Worm (Caenorhabditis elegans) whole organism, L1 larva: ENCODE data around the gene F13D11.3.

ENCODE experiments used
- C04F5.9 ChIP-seq: sonication (generic microtip); optimal IDR thresholded peaks from 2 replicates; lab custom pipeline; 2016; ENCODE audit warnings: missing genetic modification characterization, missing compliant biosample characterization
- Y116A8C.19 ChIP-seq: sonication (generic microtip); optimal IDR thresholded peaks from 2 replicates; lab custom pipeline; 2016; ENCODE audit warnings: missing compliant biosample characterization, missing genetic modification characterization, borderline replicate concordance
- aha-1 ChIP-seq: fragments of 150-350 bp; optimal IDR thresholded peaks from 2 replicates; lab custom pipeline; 2014; ENCODE audit warnings: missing biosample characterization, missing genetic modification characterization
- aly-2 ChIP-seq: fragments of 150-350 bp; optimal IDR thresholded peaks from 2 replicates; lab custom pipeline; 2014; ENCODE audit warnings: missing biosample characterization, missing genetic modification characterization
- blmp-1 ChIP-seq: fragments of 150-350 bp; optimal IDR thresholded peaks from 2 replicates; lab custom pipeline; 2014; ENCODE audit warnings: missing biosample characterization, missing genetic modification characterization
- ceh-8 ChIP-seq: fragments of 200-800 bp; sonication (Bioruptor generic); optimal IDR thresholded peaks from 2 replicates; lab custom pipeline; 2018; ENCODE audit warnings: mild to moderate bottlenecking, missing genetic modification characterization, moderate library complexity, missing compliant biosample characterization
- ceh-90 ChIP-seq: sonication (generic microtip); optimal IDR thresholded peaks from 2 replicates; lab custom pipeline; 2016; ENCODE audit warnings: missing genetic modification characterization, missing compliant biosample characterization
- dpl-1 ChIP-seq, 3 experiments: fragments of 150-350 bp in 2 of 3; sonication (generic microtip) in 1 of 3; optimal IDR thresholded peaks; 2 replicates each; lab custom pipeline; 2014 to 2017; ENCODE audit warnings: missing biosample characterization in 3 of 3, missing genetic modification characterization in 3 of 3, missing genetic modification reagents in 3 of 3
- dsc-1 ChIP-seq: sonication (generic microtip); optimal IDR thresholded peaks from 2 replicates; lab custom pipeline; 2016; ENCODE audit warnings: mild to moderate bottlenecking, missing genetic modification characterization, missing compliant biosample characterization
- efl-1 ChIP-seq, 4 experiments: fragments of 150-350 bp; optimal IDR thresholded peaks in 3 of 4; peaks in 1 of 4; 1 replicate in 1 of 4; 2 replicates in 3 of 4; lab custom pipeline; 2014; ENCODE audit warnings: missing biosample characterization in 2 of 4, missing genetic modification characterization in 2 of 4, missing genetic modification reagents in 2 of 4
- fkh-8 ChIP-seq: sonication (generic microtip); optimal IDR thresholded peaks from 2 replicates; lab custom pipeline; 2016; ENCODE audit warnings: mild to moderate bottlenecking, missing genetic modification characterization, missing compliant biosample characterization
- fos-1 ChIP-seq: fragments of 150-350 bp; optimal IDR thresholded peaks from 2 replicates; lab custom pipeline; 2014; ENCODE audit warnings: missing biosample characterization, missing genetic modification characterization
- hlh-4 ChIP-seq: sonication (generic microtip); optimal IDR thresholded peaks from 2 replicates; lab custom pipeline; 2016; ENCODE audit warnings: mild to moderate bottlenecking, missing genetic modification characterization, missing compliant biosample characterization
- hpl-2 ChIP-seq: fragments of 150-350 bp; optimal IDR thresholded peaks from 2 replicates; lab custom pipeline; 2014; ENCODE audit warnings: missing biosample characterization, missing genetic modification reagents, missing genetic modification characterization
- isw-1 ChIP-seq: fragments of 200-800 bp; sonication (Bioruptor generic); IDR thresholded peaks from 2 replicates; pipeline ENCODE4 v1.3.6; 2022; ENCODE audit warnings: missing genetic modification characterization, missing compliant biosample characterization
- jun-1 ChIP-seq: fragments of 150-350 bp; optimal IDR thresholded peaks from 2 replicates; lab custom pipeline; 2014; ENCODE audit warnings: missing biosample characterization, missing genetic modification reagents, missing genetic modification characterization
- lin-14 ChIP-seq: fragments of 200-800 bp; sonication (Bioruptor generic); optimal IDR thresholded peaks from 2 replicates; lab custom pipeline; 2018; ENCODE audit warnings: mild to moderate bottlenecking, missing genetic modification characterization, moderate library complexity, missing compliant biosample characterization
- lin-35 ChIP-seq, 2 experiments: fragments of 150-350 bp; optimal IDR thresholded peaks; 2 replicates each; lab custom pipeline; 2014; ENCODE audit warnings: missing biosample characterization in 2 of 2, missing genetic modification characterization in 2 of 2, missing genetic modification reagents in 2 of 2
- lir-3 ChIP-seq: sonication (generic microtip); optimal IDR thresholded peaks from 2 replicates; lab custom pipeline; 2016; ENCODE audit warnings: mild to moderate bottlenecking, missing genetic modification characterization, moderate library complexity, missing compliant biosample characterization; ENCODE audit not compliant: poor library complexity
- mab-9 ChIP-seq: fragments of 200-800 bp; sonication (Bioruptor generic); IDR thresholded peaks from 2 replicates; pipeline ENCODE4 v1.3.6; 2022; ENCODE audit warnings: missing genetic modification reagents, missing genetic modification characterization, missing compliant biosample characterization
- mdl-1 ChIP-seq, 2 experiments: fragments of 150-350 bp; optimal IDR thresholded peaks; 2 replicates each; lab custom pipeline; 2014 to 2017; ENCODE audit warnings: missing biosample characterization in 2 of 2, missing genetic modification characterization in 2 of 2, inconsistent platforms in 1 of 2
- mef-2 ChIP-seq: fragments of 150-350 bp; optimal IDR thresholded peaks from 2 replicates; lab custom pipeline; 2014; ENCODE audit warnings: missing biosample characterization, missing genetic modification characterization
- nhr-11 ChIP-seq: fragments of 150-350 bp; optimal IDR thresholded peaks from 2 replicates; lab custom pipeline; 2014; ENCODE audit warnings: missing biosample characterization, missing genetic modification characterization
- nhr-20 ChIP-seq: sonication (generic microtip); optimal IDR thresholded peaks from 2 replicates; lab custom pipeline; 2016; ENCODE audit warnings: mild to moderate bottlenecking, missing genetic modification characterization, missing compliant biosample characterization
- nhr-84 ChIP-seq: sonication (generic microtip); optimal IDR thresholded peaks from 2 replicates; lab custom pipeline; 2017; ENCODE audit warnings: missing biosample characterization, missing genetic modification characterization
- nhr-85 ChIP-seq: sonication (generic microtip); peaks from one replicate; lab custom pipeline; 2016; ENCODE audit warnings: missing genetic modification characterization, inconsistent platforms, missing compliant biosample characterization
- pag-3 ChIP-seq: sonication (generic microtip); optimal IDR thresholded peaks from 2 replicates; lab custom pipeline; 2017; ENCODE audit warnings: missing genetic modification characterization, mild to moderate bottlenecking, missing compliant biosample characterization, antibody characterized with exemption, borderline replicate concordance; ENCODE audit not compliant: insufficient read depth
- pqm-1 ChIP-seq: sonication (generic microtip); optimal IDR thresholded peaks from 3 replicates; lab custom pipeline; 2017; ENCODE audit warnings: missing biosample characterization, missing genetic modification characterization
- skn-1 ChIP-seq: fragments of 150-350 bp; optimal IDR thresholded peaks from 2 replicates; lab custom pipeline; 2014; ENCODE audit warnings: missing biosample characterization, missing genetic modification characterization
- snu-23 ChIP-seq: sonication (generic microtip); optimal IDR thresholded peaks from 2 replicates; lab custom pipeline; 2016; ENCODE audit warnings: missing genetic modification characterization, missing compliant biosample characterization
- sptf-1 ChIP-seq: fragments of 150-350 bp; optimal IDR thresholded peaks from 2 replicates; lab custom pipeline; 2014; ENCODE audit warnings: missing biosample characterization, missing genetic modification characterization
- tbx-2 ChIP-seq: sonication (generic microtip); optimal IDR thresholded peaks from 2 replicates; lab custom pipeline; 2016; ENCODE audit warnings: missing genetic modification characterization, missing compliant biosample characterization
- tlp-1 ChIP-seq: fragments of 150-350 bp; optimal IDR thresholded peaks from 2 replicates; lab custom pipeline; 2014; ENCODE audit warnings: missing biosample characterization, missing genetic modification characterization
- unc-130 ChIP-seq: fragments of 150-350 bp; optimal IDR thresholded peaks from 2 replicates; lab custom pipeline; 2017; ENCODE audit warnings: missing biosample characterization, missing genetic modification characterization, inconsistent platforms
- unc-62 ChIP-seq: fragments of 150-350 bp; optimal IDR thresholded peaks from 2 replicates; lab custom pipeline; 2014; ENCODE audit warnings: missing biosample characterization, missing genetic modification reagents, missing genetic modification characterization
- unc-86 ChIP-seq: sonication (generic microtip); optimal IDR thresholded peaks from 2 replicates; lab custom pipeline; 2016; ENCODE audit warnings: missing genetic modification characterization, missing compliant biosample characterization
- unc-98 ChIP-seq: fragments of 200-800 bp; sonication (Bioruptor generic); IDR thresholded peaks from 2 replicates; pipeline ENCODE4 v1.3.6; 2022; ENCODE audit warnings: missing genetic modification characterization, missing compliant biosample characterization
- vab-15 ChIP-seq: sonication (generic microtip); optimal IDR thresholded peaks from 2 replicates; lab custom pipeline; 2017; ENCODE audit warnings: missing genotype, mild to moderate bottlenecking, missing genetic modification characterization, missing compliant biosample characterization
- zag-1 ChIP-seq: fragments of 150-350 bp; optimal IDR thresholded peaks from 2 replicates; lab custom pipeline; 2014; ENCODE audit warnings: missing biosample characterization, missing genetic modification characterization
- ztf-4 ChIP-seq: fragments of 150-350 bp; optimal IDR thresholded peaks from 2 replicates; lab custom pipeline; 2014; ENCODE audit warnings: missing biosample characterization, missing genetic modification characterization

The F13D11.3 gene

DNA sequence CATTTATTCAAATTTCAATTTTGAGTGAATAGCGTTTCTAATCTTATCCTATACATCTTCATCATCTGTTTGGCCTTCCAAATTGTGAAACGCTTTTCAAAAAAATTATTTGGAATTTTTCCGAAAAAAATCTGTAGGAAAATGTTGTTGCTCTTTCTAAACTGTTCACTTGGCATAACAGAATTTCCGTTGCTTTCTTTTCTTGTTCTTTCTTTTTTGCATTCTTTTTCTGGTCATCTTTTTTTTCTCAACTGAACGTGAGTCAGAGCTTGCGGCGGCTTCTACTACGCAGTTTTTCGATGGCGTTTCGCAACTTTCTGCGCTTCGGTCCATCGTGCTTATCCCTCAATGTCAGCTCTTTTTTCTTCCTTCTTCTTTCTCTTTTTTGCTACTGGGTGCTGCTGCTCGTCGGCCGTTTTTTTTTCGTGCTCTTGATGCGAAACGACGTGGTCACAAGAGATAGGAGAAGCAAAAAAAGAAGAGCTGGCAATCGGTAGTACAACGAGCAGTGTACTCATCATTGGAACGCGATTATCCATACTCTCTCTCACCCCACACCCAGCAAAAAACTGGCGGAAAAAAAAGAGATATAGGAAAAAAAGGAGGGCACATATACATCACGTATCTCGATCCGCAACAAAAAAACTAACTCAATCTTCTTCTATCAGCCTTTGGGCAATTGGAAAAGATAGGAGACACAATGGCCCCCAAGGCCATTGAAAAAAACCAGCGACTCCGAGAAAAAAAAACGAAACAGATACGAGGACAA is 14.2 kb upstream of the F13D11.3 start (continued):
- TF ChIP-seq hpl-2 (no peak), lin-14 (GFP tag; lab: Kevin White, UChicago) (peak; percentile 93), ceh-90 (tag; lab: Kevin White, UChicago) (no peak), nhr-11 (tag; lab: Kevin White, UChicago) (no peak), unc-86 (tag; lab: Kevin White, UChicago) (no peak), unc-62 (GFP tag; lab: Kevin White, UChicago) (no peak), snu-23 (GFP tag; lab: Kevin White, UChicago) (peak; percentile 37), blmp-1 (tag; lab: Kevin White, UChicago) (peak; percentile 2), tbx-2 (peak; percentile 38), nhr-20 (tag; lab: Kevin White, UChicago) (no peak), skn-1 (tag; lab: Kevin White, UChicago) (no peak), hlh-4 (tag; lab: Kevin White, UChicago) (no peak), Y116A8C.19 (tag; lab: Kevin White, UChicago) (no peak), pag-3 (tag; lab: Kevin White, UChicago) (no peak), nhr-84 (tag; lab: Kevin White, UChicago) (no peak), tlp-1 (tag; lab: Kevin White, UChicago) (no peak), zag-1 (no peak), lir-3 (tag; lab: Kevin White, UChicago) (no peak), C04F5.9 (no peak), isw-1 (GFP tag; lab: Robert Waterston, UW) (no peak), unc-98 (no peak), mef-2 (no peak), dsc-1 (peak; percentile 57), fkh-8 (no peak), unc-130 (tag; lab: Kevin White, UChicago) (no peak), fos-1 (tag; lab: Kevin White, UChicago) (no peak), vab-15 (tag; lab: Kevin White, UChicago) (no peak), efl-1 (optimal IDR thresholded peaks at IDR 0.05; lab: Kevin White, UChicago) (no peak), efl-1 (GFP tag; optimal IDR thresholded peaks at IDR 0.05 in 1 of 2; lab: Kevin White, UChicago) (peak in 1 of 2 experiments; percentile 81), mab-9 (GFP tag; lab: Robert Waterston, UW) (no peak), aha-1 (no peak), jun-1 (tag; lab: Kevin White, UChicago) (no peak), pqm-1 (no peak), aly-2 (no peak)

DNA sequence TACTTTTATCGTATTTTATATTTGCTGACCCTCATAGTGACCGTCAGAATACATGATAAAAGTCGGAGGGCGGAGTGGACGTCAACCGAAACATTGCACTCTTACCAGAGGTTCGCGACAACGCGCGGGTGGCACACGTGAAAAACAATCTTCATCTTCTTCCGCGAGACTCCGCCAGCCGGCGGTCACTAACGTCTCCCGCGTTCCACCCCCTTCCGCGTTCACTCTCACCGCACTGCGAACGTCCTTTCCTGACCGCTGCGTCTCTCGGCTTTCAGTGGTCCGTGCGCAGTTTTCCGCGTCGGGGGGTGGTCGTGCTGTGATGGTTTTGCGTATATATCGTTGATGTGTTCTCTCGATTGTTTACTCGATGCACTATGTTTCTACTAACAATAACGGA is 12.5 kb upstream of the F13D11.3 start:
- TF ChIP-seq nhr-85 (tag; lab: Kevin White, UChicago) (peak; percentile 33), efl-1 (optimal IDR thresholded peaks at IDR 0.05; lab: Kevin White, UChicago) (no peak), efl-1 (GFP tag; optimal IDR thresholded peaks at IDR 0.05 in 1 of 2; lab: Kevin White, UChicago) (peak in 1 of 2 experiments; percentile 39), aha-1 (no peak)

DNA sequence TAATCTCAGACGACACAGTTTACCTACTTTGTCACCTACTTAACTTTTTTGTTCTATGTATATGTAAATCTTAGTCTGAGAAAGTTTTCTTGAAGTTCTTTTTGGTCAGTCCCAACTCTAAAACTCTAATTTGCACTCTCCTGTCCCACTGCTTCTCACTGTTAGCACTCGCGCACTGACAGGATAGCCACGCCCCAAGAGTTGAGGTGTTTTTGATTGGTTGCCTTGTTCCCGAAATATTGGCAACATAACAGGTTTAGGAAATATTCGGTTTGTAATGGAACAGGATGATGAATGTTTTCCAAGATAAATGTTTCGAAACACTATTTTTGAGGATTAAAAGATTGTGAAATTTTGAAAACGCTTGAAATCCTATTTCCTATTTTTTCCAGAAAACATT is 11.4 kb upstream of the F13D11.3 start:
- TF ChIP-seq unc-62 (GFP tag; lab: Kevin White, UChicago) (no peak), isw-1 (GFP tag; lab: Robert Waterston, UW) (no peak), jun-1 (tag; lab: Kevin White, UChicago) (no peak), fkh-8 (no peak), ceh-8 (GFP tag; lab: Kevin White, UChicago) (no peak), nhr-85 (tag; lab: Kevin White, UChicago) (no peak), tbx-2 (no peak), lir-3 (tag; lab: Kevin White, UChicago) (no peak), ztf-4 (no peak), dpl-1 (GFP tag; optimal IDR thresholded peaks at IDR 0.05; lab: Kevin White, UChicago) (no peak), efl-1 (optimal IDR thresholded peaks at IDR 0.05; lab: Kevin White, UChicago) (no peak), efl-1 (GFP tag; optimal IDR thresholded peaks at IDR 0.05 in 1 of 2; lab: Kevin White, UChicago) (no peak), ceh-90 (tag; lab: Kevin White, UChicago) (no peak), mab-9 (GFP tag; lab: Robert Waterston, UW) (no peak), pqm-1 (no peak), dsc-1 (no peak), sptf-1 (tag; lab: Kevin White, UChicago) (no peak), Y116A8C.19 (tag; lab: Kevin White, UChicago) (no peak), nhr-11 (tag; lab: Kevin White, UChicago) (no peak), mdl-1 (tag; optimal IDR thresholded peaks at IDR 0.05; lab: Kevin White, UChicago) (no peak), lin-35 (GFP tag; optimal IDR thresholded peaks at IDR 0.05; lab: Kevin White, UChicago) (no peak)
